Worm (Caenorhabditis elegans) whole organism, L2 larva: ENCODE measurements around the gene K08F4.3.

Experiments used
- R02D3.7 ChIP-seq: fragments of 150-350 bp; optimal IDR thresholded peaks from 2 replicates; lab custom pipeline; 2014; ENCODE audit warnings: missing biosample characterization, missing genetic modification characterization
- ama-1 ChIP-seq: fragments of 150-350 bp; optimal IDR thresholded peaks from 2 replicates; lab custom pipeline; 2018; ENCODE audit warnings: inconsistent platforms
- ceh-16 ChIP-seq: fragments of 150-350 bp; optimal IDR thresholded peaks from 2 replicates; lab custom pipeline; 2014; ENCODE audit warnings: missing biosample characterization, missing genetic modification characterization
- ceh-82 ChIP-seq: fragments of 150-350 bp; optimal IDR thresholded peaks from 2 replicates; lab custom pipeline; 2014; ENCODE audit warnings: missing biosample characterization, missing genetic modification characterization
- lsy-2 ChIP-seq, 2 experiments: fragments of 150-350 bp in 1 of 2; sonication (generic microtip) in 1 of 2; optimal IDR thresholded peaks; 2 replicates each; lab custom pipeline; 2014 to 2017; ENCODE audit warnings: missing biosample characterization in 2 of 2, missing genetic modification characterization in 2 of 2
- nhr-11 ChIP-seq: fragments of 150-350 bp; optimal IDR thresholded peaks from 2 replicates; lab custom pipeline; 2014; ENCODE audit warnings: missing biosample characterization, missing genetic modification characterization
- nhr-237 ChIP-seq: fragments of 150-350 bp; optimal IDR thresholded peaks from 2 replicates; lab custom pipeline; 2014; ENCODE audit warnings: missing biosample characterization, missing genetic modification characterization
- peb-1 ChIP-seq: fragments of 150-350 bp; optimal IDR thresholded peaks from 2 replicates; lab custom pipeline; 2014; ENCODE audit warnings: missing biosample characterization, missing genetic modification characterization
- snpc-4 ChIP-seq: fragments of 150-350 bp; optimal IDR thresholded peaks from 2 replicates; lab custom pipeline; 2014; ENCODE audit warnings: missing biosample characterization, missing genetic modification characterization
- ztf-11 ChIP-seq: sonication (generic microtip); optimal IDR thresholded peaks from 2 replicates; lab custom pipeline; 2017; ENCODE audit warnings: missing biosample characterization, missing genetic modification characterization
- ztf-4 ChIP-seq: fragments of 150-350 bp; optimal IDR thresholded peaks from 2 replicates; lab custom pipeline; 2014; ENCODE audit warnings: missing biosample characterization, missing genetic modification characterization

- TF ChIP-seq ceh-16 (tag; lab: Kevin White, UChicago), result no peak
- no peak for TF ChIP-seq R02D3.7 (tag; lab: Kevin White, UChicago)
- no peak for TF ChIP-seq nhr-237 (tag; lab: Kevin White, UChicago)
- no peak for TF ChIP-seq ceh-82 (tag; lab: Kevin White, UChicago)
- TF ChIP-seq nhr-11 (tag; lab: Kevin White, UChicago), result no peak
- no peak for TF ChIP-seq ztf-11 (tag; lab: Kevin White, UChicago)
- TF ChIP-seq ztf-4 (tag; lab: Kevin White, UChicago), result no peak
- no peak for TF ChIP-seq lsy-2 (tag; optimal IDR thresholded peaks at IDR 0.05; lab: Kevin White, UChicago)
- TF ChIP-seq snpc-4 (tag; lab: Kevin White, UChicago), result no peak
- no peak for TF ChIP-seq ama-1 (lab: Kevin White, UChicago)
- no peak for TF ChIP-seq peb-1 (tag; lab: Kevin White, UChicago)
Observed at ce11 chrIV:10137804-10138203, 8.7 kb downstream of the K08F4.3 start, which contains the start of gene K08F4.12.
